Worm (Caenorhabditis elegans): ENCODE data around the gene fbxb-85.

fbxb-85 gene

ce11 chrIII:10861375-10861774 lies 12.6 kb upstream of the fbxb-85 start:
- TF ChIP-seq hmbx-1 (tag; optimal IDR thresholded peaks at IDR 0.05) (no peak), ama-1 (optimal IDR thresholded peaks at IDR 0.05) (no peak), hnd-1 (tag; optimal IDR thresholded peaks at IDR 0.05) (no peak), B0310.2 (tag; optimal IDR thresholded peaks at IDR 0.05) (no peak)

DNA sequence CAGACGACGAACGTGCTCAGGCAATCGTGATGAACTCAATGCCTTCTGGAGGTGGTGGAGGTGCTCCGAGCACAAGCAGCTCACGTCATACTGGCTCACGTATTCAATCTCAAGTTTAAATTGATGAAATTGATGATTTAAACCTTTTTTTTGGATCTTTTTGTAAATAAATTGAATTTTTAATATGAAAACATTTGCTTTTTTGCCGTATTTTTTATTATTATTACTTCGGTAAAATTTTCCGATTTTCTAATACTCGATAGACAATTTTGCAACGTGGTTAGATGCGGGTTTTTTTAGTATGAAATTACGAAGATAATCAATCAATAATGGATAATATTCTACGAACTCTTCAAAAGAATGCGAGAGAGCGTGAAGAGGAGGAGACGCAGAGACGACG lies 9.2 kb upstream of the fbxb-85 start, which contains the start of gene oxi-1:
Gene oxi-1 (plus strand): TSS at position 301 of the 400 bp plus-strand sequence.
- TF ChIP-seq hnd-1 (tag; optimal IDR thresholded peaks at IDR 0.05): no peak
- no peak for TF ChIP-seq hmbx-1 (tag; optimal IDR thresholded peaks at IDR 0.05)
- no peak for TF ChIP-seq sea-1 (GFP tag; conservative IDR thresholded peaks at IDR 0.05)

- no peak for TF ChIP-seq flt-1 (GFP tag; IDR thresholded peaks at IDR 0.05)
- peak; percentile 62 for TF ChIP-seq B0310.2 (tag; optimal IDR thresholded peaks at IDR 0.05)
- TF ChIP-seq hmbx-1 (tag; optimal IDR thresholded peaks at IDR 0.05): no peak
- TF ChIP-seq pes-1 (GFP tag; IDR thresholded peaks at IDR 0.05): peak; percentile 80
- TF ChIP-seq scrt-1 (GFP tag; IDR thresholded peaks at IDR 0.05): no peak
- no peak for TF ChIP-seq aly-1 (tag; optimal IDR thresholded peaks at IDR 0.05)
- TF ChIP-seq tbx-37 (GFP tag; conservative IDR thresholded peaks at IDR 0.05): peak; percentile 60; the same call in 1 of the 2 replicates
- TF ChIP-seq ceh-36 (tag; optimal IDR thresholded peaks at IDR 0.05): no peak
- no peak for TF ChIP-seq tra-4 (tag; optimal IDR thresholded peaks at IDR 0.05)
- TF ChIP-seq hmg-4 (GFP tag; optimal IDR thresholded peaks at IDR 0.05): no peak
- TF ChIP-seq sea-1 (GFP tag; conservative IDR thresholded peaks at IDR 0.05): 0 out of 2 replicates have a peak, but pooled peaks have one; percentile 46
- TF ChIP-seq ama-1 (optimal IDR thresholded peaks at IDR 0.05): no peak
- peak; percentile 59 for TF ChIP-seq ceh-13 (GFP tag; optimal IDR thresholded peaks at IDR 0.05)
- TF ChIP-seq F13C5.2 (tag; optimal IDR thresholded peaks at IDR 0.05): no peak
- TF ChIP-seq tbx-11 (GFP tag; IDR thresholded peaks at IDR 0.05): 0 out of 2 replicates have a peak, but pooled peaks have one; percentile 38
- TF ChIP-seq hnd-1 (tag; optimal IDR thresholded peaks at IDR 0.05): peak; percentile 33
- TF ChIP-seq ets-7 (tag; optimal IDR thresholded peaks at IDR 0.05): peak; percentile 12
Observed at ce11 chrIII:10856830-10857229, 8.1 kb upstream of the fbxb-85 start.

- TF ChIP-seq pes-1 (GFP tag; IDR thresholded peaks at IDR 0.05) (no peak), sea-1 (GFP tag; conservative IDR thresholded peaks at IDR 0.05) (no peak), tbx-37 (GFP tag; conservative IDR thresholded peaks at IDR 0.05) (no peak), aly-1 (tag; optimal IDR thresholded peaks at IDR 0.05) (no peak), tbx-11 (GFP tag; IDR thresholded peaks at IDR 0.05) (no peak), ama-1 (optimal IDR thresholded peaks at IDR 0.05) (no peak), F13C5.2 (tag; optimal IDR thresholded peaks at IDR 0.05) (no peak), hnd-1 (tag; optimal IDR thresholded peaks at IDR 0.05) (no peak), ceh-13 (GFP tag; optimal IDR thresholded peaks at IDR 0.05) (no peak), scrt-1 (GFP tag; IDR thresholded peaks at IDR 0.05) (no peak), ceh-36 (tag; optimal IDR thresholded peaks at IDR 0.05) (no peak), tra-4 (tag; optimal IDR thresholded peaks at IDR 0.05) (no peak), flt-1 (GFP tag; IDR thresholded peaks at IDR 0.05) (no peak), hmg-4 (GFP tag; optimal IDR thresholded peaks at IDR 0.05) (no peak), B0310.2 (tag; optimal IDR thresholded peaks at IDR 0.05) (no peak), ets-7 (tag; optimal IDR thresholded peaks at IDR 0.05) (no peak), hmbx-1 (tag; optimal IDR thresholded peaks at IDR 0.05) (no peak)
Observed at ce11 chrIII:10855398-10855880, 6.7 kb upstream of the fbxb-85 start, which contains the start of gene Y39A1C.1. Gene Y39A1C.1 (plus strand): TSS chrIII:10855448.

- TF ChIP-seq flt-1 (GFP tag; IDR thresholded peaks at IDR 0.05) (0 out of 2 replicates have a peak, but pooled peaks have one; percentile 17), F13C5.2 (tag; optimal IDR thresholded peaks at IDR 0.05) (peak; percentile 17), hnd-1 (tag; optimal IDR thresholded peaks at IDR 0.05) (no peak)
Observed at ce11 chrIII:10844873-10845272, 3.9 kb downstream of the fbxb-85 start, which contains the start of gene pde-12. Gene pde-12 (minus strand): TSS chrIII:10845020.

ce11 chrIII:10832636-10833035 lies 16.1 kb downstream of the fbxb-85 start, which contains the start of gene sbsp-1:
Gene sbsp-1 (plus strand): TSS chrIII:10832936.
- TF ChIP-seq flt-1 (GFP tag; IDR thresholded peaks at IDR 0.05) (no peak), aly-1 (tag; optimal IDR thresholded peaks at IDR 0.05) (no peak), hmg-4 (GFP tag; optimal IDR thresholded peaks at IDR 0.05) (no peak), sea-1 (GFP tag; conservative IDR thresholded peaks at IDR 0.05) (no peak), ama-1 (optimal IDR thresholded peaks at IDR 0.05) (no peak)

- TF ChIP-seq F13C5.2 (tag; optimal IDR thresholded peaks at IDR 0.05): no peak
- no peak for TF ChIP-seq tbx-37 (GFP tag; conservative IDR thresholded peaks at IDR 0.05)
Observed at ce11 chrIII:10831483-10831882, 17.3 kb downstream of the fbxb-85 start.

DNA sequence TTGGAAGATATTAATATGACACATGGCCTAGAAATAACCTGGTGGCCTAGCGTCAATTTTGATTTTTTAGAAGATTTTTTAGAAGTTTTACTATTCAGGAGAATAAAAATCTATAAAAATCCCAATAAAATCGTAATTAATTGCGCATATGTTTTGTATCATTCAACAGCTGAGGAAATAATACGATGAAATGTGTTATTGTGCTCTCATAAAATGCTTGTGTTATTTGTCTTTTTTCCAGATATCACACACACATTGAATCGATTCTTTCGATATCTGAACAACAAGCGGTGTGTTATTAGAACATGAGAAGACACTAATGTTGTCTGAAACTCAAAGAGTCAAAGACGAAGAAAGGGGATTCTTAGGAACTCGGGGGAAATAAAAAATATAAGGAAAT lies 23.7 kb downstream of the fbxb-85 start:
- TF ChIP-seq flt-1 (GFP tag; IDR thresholded peaks at IDR 0.05) (no peak), hmg-4 (GFP tag; optimal IDR thresholded peaks at IDR 0.05) (no peak), F13C5.2 (tag; optimal IDR thresholded peaks at IDR 0.05) (no peak)

ce11 chrIII:10824206-10824605 lies 24.6 kb downstream of the fbxb-85 start:
- no peak for TF ChIP-seq sea-1 (GFP tag; conservative IDR thresholded peaks at IDR 0.05)
- no peak for TF ChIP-seq pes-1 (GFP tag; IDR thresholded peaks at IDR 0.05)
- TF ChIP-seq hmg-4 (GFP tag; optimal IDR thresholded peaks at IDR 0.05): no peak
- TF ChIP-seq hnd-1 (tag; optimal IDR thresholded peaks at IDR 0.05): no peak
- TF ChIP-seq B0310.2 (tag; optimal IDR thresholded peaks at IDR 0.05): no peak
- TF ChIP-seq scrt-1 (GFP tag; IDR thresholded peaks at IDR 0.05): no peak
- no peak for TF ChIP-seq ets-7 (tag; optimal IDR thresholded peaks at IDR 0.05)
- no peak for TF ChIP-seq F13C5.2 (tag; optimal IDR thresholded peaks at IDR 0.05)
- TF ChIP-seq tbx-11 (GFP tag; IDR thresholded peaks at IDR 0.05): no peak
- TF ChIP-seq ceh-36 (tag; optimal IDR thresholded peaks at IDR 0.05): no peak
- no peak for TF ChIP-seq aly-1 (tag; optimal IDR thresholded peaks at IDR 0.05)
- TF ChIP-seq flt-1 (GFP tag; IDR thresholded peaks at IDR 0.05): no peak
- no peak for TF ChIP-seq tra-4 (tag; optimal IDR thresholded peaks at IDR 0.05)
- TF ChIP-seq hmbx-1 (tag; optimal IDR thresholded peaks at IDR 0.05): no peak

Data from whole organism, early embryonic.